Fruit fly (Drosophila melanogaster): ENCODE data around the gene CG33673.

DNA sequence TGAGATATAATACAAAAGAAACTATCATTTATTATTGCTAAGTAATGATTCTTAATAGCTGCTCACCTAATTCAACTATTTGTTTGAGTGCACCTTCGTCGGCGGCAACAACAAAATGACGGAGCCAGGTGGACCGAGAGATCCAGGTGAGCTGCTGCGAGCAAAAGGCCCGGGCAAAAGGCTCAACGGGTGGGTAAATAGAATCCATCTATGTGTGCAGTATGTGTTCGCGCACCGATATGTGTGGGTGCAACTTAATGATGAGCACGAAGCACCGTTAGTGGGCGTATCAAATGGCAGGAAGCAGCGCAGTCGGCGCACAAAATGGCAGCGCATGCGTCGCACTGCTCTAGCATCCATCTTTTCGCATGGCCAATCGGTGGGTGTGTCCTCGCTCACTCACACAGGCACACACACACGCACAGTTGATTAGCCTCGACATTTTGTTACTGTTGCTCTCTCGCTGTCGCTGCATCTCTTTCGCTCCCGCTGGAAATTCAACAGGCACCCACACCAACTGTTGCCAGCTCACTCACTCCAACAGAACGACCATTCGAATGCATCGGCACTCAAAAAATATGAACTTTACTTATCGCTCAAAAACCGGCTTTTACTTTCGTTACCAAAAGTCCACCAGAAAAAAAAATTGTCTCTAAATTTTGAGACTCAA, 26.1 kb upstream of the CG33673 start:
- TF ChIP-seq Gug (GFP tag; IDR thresholded peaks at IDR 0.05) = no peak
- TF ChIP-seq CG32006 (GFP tag; optimal IDR thresholded peaks at IDR 0.05) = no peak

Data from whole organism, prepupa.